Fruit fly (Drosophila melanogaster): ENCODE results near the gene CG31810.

Gene CG31810

DNA sequence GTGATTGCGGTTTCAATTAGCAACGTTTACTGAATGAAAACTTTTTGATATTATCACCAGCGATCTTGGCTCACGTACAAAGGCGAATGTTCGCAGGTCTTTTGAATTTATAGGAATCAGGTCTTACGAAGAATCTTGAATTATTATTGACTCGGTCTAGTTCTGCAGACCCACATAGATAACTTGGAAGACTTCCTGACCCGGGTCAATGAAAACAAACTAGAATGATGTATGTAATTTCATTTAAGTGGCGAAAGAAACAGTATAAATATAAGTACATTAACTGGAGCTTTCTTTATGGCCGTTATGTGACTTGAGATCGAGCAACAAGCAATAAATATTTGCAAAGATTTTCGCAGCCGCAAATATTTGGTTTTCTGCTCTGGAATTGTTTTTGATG lies 17.8 kb downstream of the CG31810 start, which contains the start of gene CG13282:
TSS of gene CG13282 (minus strand) at position 101 of the 400 bp plus-strand sequence.
- TF ChIP-seq foxo (GFP tag; optimal IDR thresholded peaks at IDR 0.05) (no peak), pan (optimal IDR thresholded peaks at IDR 0.05) (no peak), fru (GFP tag; optimal IDR thresholded peaks at IDR 0.05) (no peak), dmrt93B (GFP tag; optimal IDR thresholded peaks at IDR 0.05) (no peak), CG9705 (GFP tag; optimal IDR thresholded peaks at IDR 0.05) (no peak), br (GFP tag; optimal IDR thresholded peaks at IDR 0.05) (no peak), psq (GFP tag; optimal IDR thresholded peaks at IDR 0.05) (no peak), woc (GFP tag; optimal IDR thresholded peaks at IDR 0.05) (no peak), Sp1 (GFP tag; optimal IDR thresholded peaks at IDR 0.05) (no peak), h (GFP tag; optimal IDR thresholded peaks at IDR 0.05) (no peak)

DNA sequence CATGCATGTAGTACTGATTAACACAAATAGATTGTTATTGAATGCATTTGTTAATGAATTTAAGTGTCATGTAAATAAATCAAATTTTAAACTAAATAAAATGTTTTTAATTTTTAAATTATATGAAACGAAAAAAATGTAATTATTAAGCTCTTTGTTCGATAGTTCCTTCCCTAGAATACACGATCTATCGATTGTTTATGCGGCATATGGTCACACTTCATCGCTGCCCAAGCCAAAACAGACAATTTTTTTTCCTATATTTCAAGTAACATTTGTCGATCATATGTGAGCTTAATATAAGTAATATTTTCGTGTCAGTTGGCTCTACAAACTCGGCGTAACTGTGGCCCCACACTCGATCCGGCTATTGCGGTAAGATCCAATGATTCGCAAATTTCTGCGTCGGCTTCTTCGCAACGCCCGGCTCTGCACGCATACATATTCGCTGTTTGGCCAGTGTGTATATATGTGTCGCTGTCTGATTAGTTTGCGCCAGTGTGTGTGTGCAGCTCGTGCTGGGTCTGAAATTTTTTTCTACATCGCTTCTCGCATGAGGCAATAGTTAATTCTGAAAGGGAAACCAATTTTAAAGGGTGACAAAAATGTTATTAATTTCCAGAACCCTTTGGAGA lies 25.2 kb downstream of the CG31810 start, which contains the start of gene AspRS-m:
TSS of gene AspRS-m (plus strand) at position 207 of the 635 bp plus-strand sequence.
- TF ChIP-seq h (GFP tag; optimal IDR thresholded peaks at IDR 0.05) (peak; percentile 16), foxo (GFP tag; optimal IDR thresholded peaks at IDR 0.05) (no peak), N (GFP tag; optimal IDR thresholded peaks at IDR 0.05) (peak; percentile 52)

DNA sequence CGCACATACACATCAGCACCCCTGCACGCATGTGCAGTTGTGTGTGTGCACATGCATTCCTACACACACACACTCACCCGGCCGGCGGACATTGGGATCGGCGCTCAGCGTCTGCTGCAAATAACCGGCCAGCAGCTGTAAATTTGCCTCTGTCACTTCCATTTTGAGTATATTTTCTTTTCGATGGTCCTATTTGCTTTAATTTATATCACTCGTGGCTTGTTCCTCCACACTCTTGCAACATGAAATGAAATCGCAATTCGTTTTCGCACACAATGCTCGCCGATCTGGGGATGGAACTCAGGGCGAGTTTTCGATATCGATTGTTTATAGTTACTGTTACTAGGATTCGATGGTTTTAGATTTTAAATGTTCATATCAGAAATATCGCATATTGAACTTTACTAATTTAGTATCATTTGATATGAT lies 27.2 kb downstream of the CG31810 start, which contains the start of gene Cse1:
TSS of gene Cse1 (minus strand) at position 303 of the 429 bp plus-strand sequence.
- TF ChIP-seq Hnf4 (GFP tag; optimal IDR thresholded peaks at IDR 0.05), result no peak
- peak; percentile 72 for TF ChIP-seq N (GFP tag; optimal IDR thresholded peaks at IDR 0.05)
- no peak for TF ChIP-seq Abd-B (GFP tag; optimal IDR thresholded peaks at IDR 0.05)
- no peak for TF ChIP-seq usp (GFP tag; optimal IDR thresholded peaks at IDR 0.05)
- no peak for TF ChIP-seq sv (GFP tag; optimal IDR thresholded peaks at IDR 0.05)
- no peak for TF ChIP-seq fru (GFP tag; optimal IDR thresholded peaks at IDR 0.05)
- no peak for TF ChIP-seq Vsx2 (GFP tag; optimal IDR thresholded peaks at IDR 0.05; ENCODE audit: partially characterized antibody)
- TF ChIP-seq dl (GFP tag; optimal IDR thresholded peaks at IDR 0.05; ENCODE audit: insufficient read depth in 1 of 2, partially characterized antibody in 2 of 2), result no peak
- no peak for TF ChIP-seq dsf (GFP tag; optimal IDR thresholded peaks at IDR 0.05; ENCODE audit: borderline replicate concordance)
- TF ChIP-seq woc (GFP tag; optimal IDR thresholded peaks at IDR 0.05), result peak; percentile 24
- TF ChIP-seq CG9705 (GFP tag; optimal IDR thresholded peaks at IDR 0.05), result no peak
- TF ChIP-seq Jra (GFP tag; optimal IDR thresholded peaks at IDR 0.05), result no peak

DNA sequence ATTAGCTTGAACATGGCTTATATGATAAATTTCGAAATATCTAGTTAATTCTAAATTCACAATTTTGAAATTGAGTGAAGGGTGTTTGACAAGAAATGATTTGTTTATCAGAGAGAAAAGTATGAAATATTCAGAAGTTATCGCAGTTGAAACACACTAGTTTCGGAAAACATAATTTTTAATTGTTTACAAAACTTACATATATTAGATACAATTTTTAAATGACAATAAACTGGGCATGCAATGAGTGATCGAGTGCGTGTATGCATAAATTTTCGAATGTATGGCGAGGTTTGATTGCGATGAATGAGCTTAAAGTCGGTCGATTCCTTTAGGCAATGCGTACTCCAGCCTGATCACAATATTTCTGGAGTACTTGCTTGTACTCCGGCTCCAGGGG lies 31.2 kb downstream of the CG31810 start, which contains the start of gene CG13280:
TSS of gene CG13280 (minus strand) at position 101 of the 400 bp plus-strand sequence.
- no peak for TF ChIP-seq sv (GFP tag; optimal IDR thresholded peaks at IDR 0.05)
- TF ChIP-seq Hr78 (GFP tag; optimal IDR thresholded peaks at IDR 0.05), result no peak
- TF ChIP-seq ey (GFP tag; optimal IDR thresholded peaks at IDR 0.05), result no peak
- TF ChIP-seq Jra (GFP tag; optimal IDR thresholded peaks at IDR 0.05), result no peak

DNA sequence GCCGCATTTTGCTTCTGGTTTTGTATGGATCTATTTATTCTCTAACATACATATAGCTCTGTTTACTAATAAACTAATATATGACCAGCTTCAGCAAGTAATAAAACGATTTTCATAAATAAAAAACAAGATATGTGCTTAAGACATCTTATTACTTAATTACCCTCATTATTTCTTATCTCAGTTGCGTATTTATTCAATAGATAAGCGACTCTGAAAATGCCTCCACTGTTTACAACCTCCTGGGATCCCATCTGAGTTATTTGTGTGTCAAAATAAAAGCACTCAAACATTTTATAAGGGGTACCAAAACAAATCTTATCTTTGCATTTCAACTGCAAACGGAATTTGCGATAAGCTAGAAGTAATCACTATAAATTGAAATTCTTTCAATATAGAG lies 32.5 kb downstream of the CG31810 start:
- no peak for TF ChIP-seq Abd-B (GFP tag; optimal IDR thresholded peaks at IDR 0.05)
- no peak for TF ChIP-seq Myc (optimal IDR thresholded peaks at IDR 0.05)
- peak; percentile 15 for TF ChIP-seq rgr (GFP tag; optimal IDR thresholded peaks at IDR 0.05)
- TF ChIP-seq tai (GFP tag; optimal IDR thresholded peaks at IDR 0.05), result no peak
- peak; percentile 8 for TF ChIP-seq CG9705 (GFP tag; optimal IDR thresholded peaks at IDR 0.05)
- TF ChIP-seq woc (GFP tag; optimal IDR thresholded peaks at IDR 0.05), result no peak
- TF ChIP-seq foxo (GFP tag; optimal IDR thresholded peaks at IDR 0.05), result no peak
- peak; percentile 19 for TF ChIP-seq HLH106 (tag; optimal IDR thresholded peaks at IDR 0.05)
- no peak for TF ChIP-seq dmrt93B (GFP tag; optimal IDR thresholded peaks at IDR 0.05)
- no peak for TF ChIP-seq Hnf4 (GFP tag; optimal IDR thresholded peaks at IDR 0.05)
- peak; percentile 79 for TF ChIP-seq Sp1 (GFP tag; optimal IDR thresholded peaks at IDR 0.05)
- TF ChIP-seq fru (GFP tag; optimal IDR thresholded peaks at IDR 0.05), result no peak
- no peak for TF ChIP-seq dl (GFP tag; optimal IDR thresholded peaks at IDR 0.05; ENCODE audit: insufficient read depth in 1 of 2, partially characterized antibody in 2 of 2)
- no peak for TF ChIP-seq Rel (GFP tag; optimal IDR thresholded peaks at IDR 0.05)
- TF ChIP-seq Rel (tag; optimal IDR thresholded peaks at IDR 0.05), result peak; percentile 37
- no peak for TF ChIP-seq CrebA (GFP tag; optimal IDR thresholded peaks at IDR 0.05; ENCODE audit: borderline replicate concordance)
- no peak for TF ChIP-seq jim (GFP tag; optimal IDR thresholded peaks at IDR 0.05)
- no peak for TF ChIP-seq psq (GFP tag; optimal IDR thresholded peaks at IDR 0.05)

Data from whole organism, wandering third instar larva.